Worm (Caenorhabditis elegans) whole organism, young adult: ENCODE results near the gene srz-54.

Source experiments
- attf-6 ChIP-seq: fragments of 200-800 bp; sonication (Bioruptor generic); IDR thresholded peaks from 2 replicates; pipeline ENCODE4 v1.3.6; 2022; ENCODE audit warnings: missing genetic modification reagents, missing genetic modification characterization, missing compliant biosample characterization
- nfya-1 ChIP-seq: sonication (generic microtip); optimal IDR thresholded peaks from 2 replicates; lab custom pipeline; 2017; ENCODE audit warnings: antibody characterized with exemption, missing compliant biosample characterization, missing genetic modification characterization, borderline replicate concordance; ENCODE audit not compliant: insufficient read depth
- unc-62 ChIP-seq: fragments of 150-350 bp; optimal IDR thresholded peaks from 2 replicates; lab custom pipeline; 2014; ENCODE audit warnings: missing biosample characterization, missing genetic modification reagents, missing genetic modification characterization

DNA sequence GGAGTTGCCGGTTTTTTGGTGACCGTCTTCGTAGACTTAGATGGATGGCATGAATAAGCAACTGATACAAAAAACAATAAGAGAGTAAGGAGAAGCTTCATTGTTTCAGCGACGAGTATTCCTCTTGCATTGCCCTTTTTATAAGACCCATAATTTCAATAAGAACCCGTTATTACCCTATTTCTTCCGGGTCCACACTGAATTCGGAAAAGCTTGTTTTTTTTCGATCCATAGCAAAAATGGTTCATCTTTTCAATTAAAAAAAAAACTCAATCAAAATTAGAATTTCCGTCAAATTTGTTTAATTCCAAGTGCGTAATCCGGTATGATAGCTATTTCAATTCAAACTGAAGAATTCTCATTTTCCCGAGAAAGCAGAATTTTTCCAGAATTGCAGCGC, 6.6 kb downstream of the srz-54 start, which contains the start of gene Y102A5C.40:
- TF ChIP-seq unc-62 (GFP tag; lab: Kevin White, UChicago), result no peak
- TF ChIP-seq attf-6 (GFP tag; lab: Robert Waterston, UW), result no peak
- TF ChIP-seq nfya-1 (tag; lab: Kevin White, UChicago), result no peak
